Fruit fly (Drosophila melanogaster): Measurements from ENCODE around the gene CG15418.

Gene CG15418

dm6 chr2L:3655698-3656105 is 34.2 kb upstream of the CG15418 start (continued):
- TF ChIP-seq jim (GFP tag; optimal IDR thresholded peaks at IDR 0.05), result peak; percentile 61
- peak; percentile 98 for TF ChIP-seq psq (GFP tag; optimal IDR thresholded peaks at IDR 0.05)
- peak; percentile 96 for TF ChIP-seq CG32264 (GFP tag; optimal IDR thresholded peaks at IDR 0.05)
- peak; percentile 99 for TF ChIP-seq h (GFP tag; optimal IDR thresholded peaks at IDR 0.05)
- peak; percentile 80 for TF ChIP-seq Hr83 (GFP tag; optimal IDR thresholded peaks at IDR 0.05; ENCODE audit: poor library complexity, severe bottlenecking)
- peak; percentile 99 for TF ChIP-seq HLH106 (tag; optimal IDR thresholded peaks at IDR 0.05)
- TF ChIP-seq Abd-B (GFP tag; optimal IDR thresholded peaks at IDR 0.05), result no peak

- TF ChIP-seq Sp1 (GFP tag; optimal IDR thresholded peaks at IDR 0.05), result no peak
- TF ChIP-seq Mio (GFP tag; optimal IDR thresholded peaks at IDR 0.05), result no peak
- TF ChIP-seq jim (GFP tag; optimal IDR thresholded peaks at IDR 0.05), result no peak
Measured at dm6 chr2L:3654956-3655618, 33.6 kb upstream of the CG15418 start.

DNA sequence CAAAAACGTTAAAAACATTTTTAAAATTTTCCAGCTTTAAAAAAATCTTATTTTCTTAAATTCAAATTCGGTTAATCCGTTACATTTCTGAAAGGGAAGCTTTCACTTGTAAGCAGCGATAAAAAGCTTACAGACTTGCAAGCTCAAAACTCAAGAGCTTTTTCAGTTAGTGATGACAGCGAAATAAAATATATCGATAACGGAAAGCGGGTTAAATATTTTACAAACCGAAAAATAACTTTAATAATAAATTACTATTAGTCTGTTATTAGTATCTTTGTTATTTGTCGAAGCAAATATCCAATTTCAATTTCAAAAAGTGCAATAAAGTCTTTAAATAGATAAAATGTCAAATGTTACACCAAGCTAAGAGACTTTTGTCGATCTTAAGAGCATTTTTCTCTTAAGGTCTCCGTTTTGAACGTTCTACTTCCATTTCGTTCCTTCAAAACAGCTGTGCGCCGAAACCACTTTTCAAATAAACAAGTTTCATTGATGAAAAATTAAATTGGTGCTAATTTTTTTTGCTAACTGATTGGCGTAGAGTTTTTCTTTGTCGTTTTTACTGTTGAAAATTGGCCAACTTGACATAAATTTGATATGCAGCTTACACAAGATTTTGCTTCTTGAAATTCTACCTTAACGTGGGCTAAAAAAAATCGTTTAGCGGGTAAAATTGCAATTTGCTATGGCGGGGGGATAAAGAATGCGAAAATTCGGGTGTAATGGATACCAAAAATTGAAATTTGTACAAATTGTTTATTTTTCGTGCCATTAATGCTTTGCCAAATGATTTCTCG is 26.9 kb upstream of the CG15418 start:
- peak; percentile 27 for TF ChIP-seq woc (GFP tag; optimal IDR thresholded peaks at IDR 0.05)
- no peak for TF ChIP-seq CG9705 (GFP tag; optimal IDR thresholded peaks at IDR 0.05)
- TF ChIP-seq Vsx2 (GFP tag; optimal IDR thresholded peaks at IDR 0.05; ENCODE audit: partially characterized antibody), result no peak
- peak; percentile 87 for TF ChIP-seq brk (GFP tag; optimal IDR thresholded peaks at IDR 0.05)
- peak; percentile 18 for TF ChIP-seq Hnf4 (GFP tag; optimal IDR thresholded peaks at IDR 0.05)
- no peak for TF ChIP-seq Hr78 (GFP tag; optimal IDR thresholded peaks at IDR 0.05)
- TF ChIP-seq Dif (GFP tag; optimal IDR thresholded peaks at IDR 0.05; ENCODE audit: partially characterized antibody), result no peak
- TF ChIP-seq Hr83 (GFP tag; optimal IDR thresholded peaks at IDR 0.05; ENCODE audit: poor library complexity, severe bottlenecking), result no peak
- TF ChIP-seq sage (GFP tag; optimal IDR thresholded peaks at IDR 0.05), result peak; percentile 67
- TF ChIP-seq OdsH (GFP tag; optimal IDR thresholded peaks at IDR 0.05), result no peak
- peak; percentile 40 for TF ChIP-seq CrebA (GFP tag; optimal IDR thresholded peaks at IDR 0.05; ENCODE audit: borderline replicate concordance)
- TF ChIP-seq psq (GFP tag; optimal IDR thresholded peaks at IDR 0.05), result no peak
- TF ChIP-seq sv (GFP tag; optimal IDR thresholded peaks at IDR 0.05), result no peak

dm6 chr2L:3647521-3648172 is 26.1 kb upstream of the CG15418 start:
- no peak for TF ChIP-seq Abd-B (GFP tag; optimal IDR thresholded peaks at IDR 0.05)
- peak; percentile 71 for TF ChIP-seq psq (GFP tag; optimal IDR thresholded peaks at IDR 0.05)
- TF ChIP-seq Rel (GFP tag; optimal IDR thresholded peaks at IDR 0.05), result no peak
- TF ChIP-seq Rel (tag; optimal IDR thresholded peaks at IDR 0.05), result peak; percentile 17
- no peak for TF ChIP-seq usp (GFP tag; optimal IDR thresholded peaks at IDR 0.05)
- TF ChIP-seq Hr83 (GFP tag; optimal IDR thresholded peaks at IDR 0.05; ENCODE audit: poor library complexity, severe bottlenecking), result peak; percentile 4
- no peak for TF ChIP-seq Dfd (GFP tag; optimal IDR thresholded peaks at IDR 0.05)
- no peak for TF ChIP-seq Mio (GFP tag; optimal IDR thresholded peaks at IDR 0.05)
- peak; percentile 84 for TF ChIP-seq OdsH (GFP tag; optimal IDR thresholded peaks at IDR 0.05)
- no peak for TF ChIP-seq Dif (GFP tag; optimal IDR thresholded peaks at IDR 0.05; ENCODE audit: partially characterized antibody)
- TF ChIP-seq rgr (GFP tag; optimal IDR thresholded peaks at IDR 0.05), result peak; percentile 74
- no peak for TF ChIP-seq CG32264 (GFP tag; optimal IDR thresholded peaks at IDR 0.05)
- TF ChIP-seq HLH106 (tag; optimal IDR thresholded peaks at IDR 0.05), result peak; percentile 80
- TF ChIP-seq CrebA (GFP tag; optimal IDR thresholded peaks at IDR 0.05; ENCODE audit: borderline replicate concordance), result peak; percentile 22
- no peak for TF ChIP-seq jim (GFP tag; optimal IDR thresholded peaks at IDR 0.05)
- TF ChIP-seq Vsx2 (GFP tag; optimal IDR thresholded peaks at IDR 0.05; ENCODE audit: partially characterized antibody), result no peak
- peak; percentile 24 for TF ChIP-seq tai (GFP tag; optimal IDR thresholded peaks at IDR 0.05)
- TF ChIP-seq CG9705 (GFP tag; optimal IDR thresholded peaks at IDR 0.05), result no peak
- no peak for TF ChIP-seq N (GFP tag; optimal IDR thresholded peaks at IDR 0.05)
- TF ChIP-seq pan (optimal IDR thresholded peaks at IDR 0.05), result no peak
- peak; percentile 83 for TF ChIP-seq Hnf4 (GFP tag; optimal IDR thresholded peaks at IDR 0.05)
- peak; percentile 70 for TF ChIP-seq h (GFP tag; optimal IDR thresholded peaks at IDR 0.05)
- peak; percentile 84 for TF ChIP-seq Sp1 (GFP tag; optimal IDR thresholded peaks at IDR 0.05)
- peak; percentile 54 for TF ChIP-seq dmrt93B (GFP tag; optimal IDR thresholded peaks at IDR 0.05)
- no peak for TF ChIP-seq Myc (optimal IDR thresholded peaks at IDR 0.05)
- peak; percentile 26 for TF ChIP-seq Jra (GFP tag; optimal IDR thresholded peaks at IDR 0.05)
- peak; percentile 60 for TF ChIP-seq ey (GFP tag; optimal IDR thresholded peaks at IDR 0.05)
- TF ChIP-seq br (GFP tag; optimal IDR thresholded peaks at IDR 0.05), result peak; percentile 83
- peak in 1 of 2 experiments; percentile 69 for TF ChIP-seq foxo (GFP tag; optimal IDR thresholded peaks at IDR 0.05)
- peak; percentile 8 for TF ChIP-seq sage (GFP tag; optimal IDR thresholded peaks at IDR 0.05)
- no peak for TF ChIP-seq sv (GFP tag; optimal IDR thresholded peaks at IDR 0.05)
- TF ChIP-seq fru (GFP tag; optimal IDR thresholded peaks at IDR 0.05), result peak; percentile 50
- TF ChIP-seq lola (GFP tag; optimal IDR thresholded peaks at IDR 0.05), result no peak
- TF ChIP-seq dsf (GFP tag; optimal IDR thresholded peaks at IDR 0.05; ENCODE audit: borderline replicate concordance), result peak; percentile 67
- TF ChIP-seq brk (GFP tag; optimal IDR thresholded peaks at IDR 0.05), result peak; percentile 71
- TF ChIP-seq woc (GFP tag; optimal IDR thresholded peaks at IDR 0.05), result no peak

Measured in whole organism, wandering third instar larva.